Fruit fly (Drosophila melanogaster) whole organism, embryonic: ENCODE measurements around the gene Bap60.

Source experiments
- Ada2b ChIP-seq: fragments of 200-800 bp; sonication (Bioruptor generic); IDR thresholded peaks from 2 replicates; pipeline ENCODE4 v1.3.6; 2022; ENCODE audit warnings: missing biosample characterization, missing genetic modification characterization
- Aef1 ChIP-seq: fragments of 200-800 bp; sonication (Bioruptor generic); IDR thresholded peaks from 3 replicates; pipeline ENCODE4 v1.3.6; 2022; ENCODE audit warnings: missing biosample characterization, missing genetic modification characterization
- Awh ChIP-seq: fragments of 200-800 bp; sonication (Bioruptor generic); IDR thresholded peaks from 2 replicates; pipeline ENCODE4, ENCODE4 v1.3.6; 2022; ENCODE audit warnings: missing biosample characterization, missing genetic modification characterization
- B-H1 ChIP-seq: fragments of 200-800 bp; sonication (Bioruptor generic); IDR thresholded peaks from 3 replicates; pipeline ENCODE4 v1.3.6; 2022; ENCODE audit warnings: missing biosample characterization, missing genetic modification characterization
- CG11696 ChIP-seq: fragments of 200-800 bp; sonication (Bioruptor generic); IDR thresholded peaks from 2 replicates; pipeline ENCODE4 v1.3.6; 2022; ENCODE audit warnings: missing biosample characterization, missing genetic modification characterization
- CG13424 ChIP-seq: fragments of 200-800 bp; sonication (Bioruptor generic); optimal IDR thresholded peaks from 2 replicates; lab custom pipeline; 2019; ENCODE audit warnings: missing biosample characterization, mild to moderate bottlenecking, missing genetic modification characterization, moderate library complexity
- CG15269 ChIP-seq: fragments of 200-800 bp; sonication (Bioruptor generic); optimal IDR thresholded peaks from 2 replicates; lab custom pipeline; 2018; ENCODE audit warnings: missing biosample characterization, mild to moderate bottlenecking, missing genetic modification characterization, moderate library complexity
- CG1603 ChIP-seq: fragments of 200-800 bp; sonication (Bioruptor generic); optimal IDR thresholded peaks from 2 replicates; lab custom pipeline; 2019; ENCODE audit warnings: missing biosample characterization, mild to moderate bottlenecking, missing genetic modification characterization, moderate library complexity
- CG17328 ChIP-seq: fragments of 200-800 bp; sonication (Bioruptor generic); IDR thresholded peaks from 2 replicates; pipeline ENCODE4 v1.3.6; 2022; ENCODE audit warnings: missing biosample characterization, missing genetic modification characterization
- CG17361 ChIP-seq: fragments of 200-800 bp; sonication (Bioruptor generic); IDR thresholded peaks from 3 replicates; pipeline ENCODE4 v1.3.6; 2022; ENCODE audit warnings: missing biosample characterization, missing genetic modification characterization
- CG2875 ChIP-seq: fragments of 200-800 bp; sonication (Bioruptor generic); optimal IDR thresholded peaks from 2 replicates; lab custom pipeline; 2017; ENCODE audit warnings: missing biosample characterization, mild to moderate bottlenecking, missing genetic modification characterization, missing genetic modification reagents
- CG30403 ChIP-seq: fragments of 200-800 bp; sonication (Bioruptor generic); optimal IDR thresholded peaks from 3 replicates; lab custom pipeline; 2016; ENCODE audit warnings: missing biosample characterization, missing genetic modification characterization
- CG32772 ChIP-seq: fragments of 200-800 bp; sonication (Bioruptor generic); IDR thresholded peaks from 2 replicates; pipeline ENCODE4 v1.3.6; 2022; ENCODE audit warnings: missing biosample characterization, missing genetic modification characterization
- CG4424 ChIP-seq: fragments of 200-800 bp; sonication (Bioruptor generic); optimal IDR thresholded peaks from 3 replicates; lab custom pipeline; 2016; ENCODE audit warnings: missing biosample characterization, missing genetic modification characterization
- CG4730 ChIP-seq: fragments of 200-800 bp; sonication (Bioruptor generic); IDR thresholded peaks from 2 replicates; pipeline ENCODE4 v1.3.6; 2022; ENCODE audit warnings: missing biosample characterization, missing genetic modification characterization
- CG7271 ChIP-seq: fragments of 200-800 bp; sonication (Bioruptor generic); optimal IDR thresholded peaks from 2 replicates; lab custom pipeline; 2018; ENCODE audit warnings: missing biosample characterization, mild to moderate bottlenecking, missing genetic modification characterization, moderate library complexity
- CG7839 ChIP-seq: fragments of 200-800 bp; sonication (Bioruptor generic); optimal IDR thresholded peaks from 3 replicates; lab custom pipeline; 2018; ENCODE audit warnings: missing biosample characterization, mild to moderate bottlenecking, missing genetic modification characterization, moderate library complexity
- CG8924 ChIP-seq: fragments of 200-800 bp; optimal IDR thresholded peaks from 3 replicates; lab custom pipeline; 2019; ENCODE audit warnings: missing biosample characterization, mild to moderate bottlenecking, missing genetic modification characterization, moderate library complexity
- CG9817 ChIP-seq: fragments of 200-800 bp; sonication (Bioruptor generic); optimal IDR thresholded peaks from 2 replicates; lab custom pipeline; 2018; ENCODE audit warnings: missing biosample characterization, mild to moderate bottlenecking, missing genetic modification characterization, moderate library complexity
- Chrac-16 ChIP-seq: fragments of 200-800 bp; sonication (Bioruptor generic); optimal IDR thresholded peaks from 3 replicates; lab custom pipeline; 2016; ENCODE audit warnings: missing biosample characterization, missing genetic modification characterization
- CoRest ChIP-seq: fragments of 200-800 bp; sonication (Bioruptor generic); optimal IDR thresholded peaks from 3 replicates; lab custom pipeline; 2018; ENCODE audit warnings: missing biosample characterization, mild to moderate bottlenecking, missing genetic modification characterization, moderate library complexity
- D ChIP-seq, 2 experiments: fragments of 200-800 bp in 1 of 2; fragments of >200 bp in 1 of 2; sonication (Bioruptor generic) in 1 of 2; optimal IDR thresholded peaks; 2 replicates in 1 of 2; 3 replicates in 1 of 2; lab custom pipeline; 2017; ENCODE audit warnings: mild to moderate bottlenecking in 1 of 2, missing biosample characterization in 1 of 2, missing genetic modification characterization in 1 of 2, missing genetic modification reagents in 1 of 2
- Fer2 ChIP-seq: fragments of 200-800 bp; sonication (Bioruptor generic); optimal IDR thresholded peaks from 2 replicates; lab custom pipeline; 2018; ENCODE audit warnings: missing biosample characterization, mild to moderate bottlenecking, missing genetic modification characterization, moderate library complexity
- Fer3 ChIP-seq: fragments of 200-800 bp; sonication (Bioruptor generic); optimal IDR thresholded peaks from 2 replicates; lab custom pipeline; 2018; ENCODE audit warnings: missing biosample characterization, mild to moderate bottlenecking, missing genetic modification characterization, moderate library complexity
- Hmx ChIP-seq: fragments of 200-800 bp; sonication (Bioruptor generic); optimal IDR thresholded peaks from 2 replicates; lab custom pipeline; 2016; ENCODE audit warnings: missing biosample characterization, missing genetic modification characterization
- Hr3 ChIP-seq: fragments of 200-800 bp; sonication (Bioruptor generic); optimal IDR thresholded peaks from 3 replicates; lab custom pipeline; 2016; ENCODE audit warnings: missing biosample characterization, missing genetic modification characterization
- Hr51 ChIP-seq, 2 experiments: fragments of 200-800 bp; sonication (Bioruptor generic); optimal IDR thresholded peaks; 2 replicates in 1 of 2; 3 replicates in 1 of 2; lab custom pipeline; 2016 to 2018; ENCODE audit warnings: missing biosample characterization in 2 of 2, missing genetic modification characterization in 2 of 2, mild to moderate bottlenecking in 1 of 2, moderate library complexity in 1 of 2
- Ptx1 ChIP-seq: fragments of 200-800 bp; sonication (Bioruptor generic); IDR thresholded peaks from 2 replicates; pipeline ENCODE4 v1.3.6; 2022; ENCODE audit warnings: missing biosample characterization, missing genetic modification characterization
- Rx ChIP-seq: fragments of 200-800 bp; sonication (Bioruptor generic); IDR thresholded peaks from 2 replicates; pipeline ENCODE4 v1.3.6; 2022; ENCODE audit warnings: missing biosample characterization, missing genetic modification characterization
- Six4 ChIP-seq: fragments of 200-800 bp; sonication (Bioruptor generic); optimal IDR thresholded peaks from 2 replicates; lab custom pipeline; 2016; ENCODE audit warnings: missing biosample characterization, missing genetic modification characterization
- Spps ChIP-seq: fragments of 200-800 bp; sonication (Bioruptor generic); optimal IDR thresholded peaks from 2 replicates; lab custom pipeline; 2018; ENCODE audit warnings: missing biosample characterization, mild to moderate bottlenecking, missing genetic modification characterization
- Xbp1 ChIP-seq: fragments of 200-800 bp; sonication (Bioruptor generic); optimal IDR thresholded peaks from 3 replicates; lab custom pipeline; 2016; ENCODE audit warnings: missing biosample characterization, mild to moderate bottlenecking, missing genetic modification characterization
- ase ChIP-seq: fragments of 200-800 bp; sonication (Bioruptor generic); IDR thresholded peaks from 3 replicates; pipeline ENCODE4 v1.3.6; 2022; ENCODE audit warnings: missing biosample characterization, missing genetic modification characterization
- ci ChIP-seq: fragments of 200-800 bp; sonication (Bioruptor generic); IDR thresholded peaks from 3 replicates; pipeline ENCODE4 v1.3.6; 2022; ENCODE audit warnings: missing biosample characterization, missing genetic modification characterization
- danr ChIP-seq: fragments of 200-800 bp; sonication (Bioruptor generic); IDR thresholded peaks from 2 replicates; pipeline ENCODE4 v1.3.6; 2022; ENCODE audit warnings: missing biosample characterization, missing genetic modification characterization
- dpn ChIP-seq, 2 experiments: fragments of 200-800 bp; sonication (Bioruptor generic); optimal IDR thresholded peaks; 3 replicates each; lab custom pipeline; 2016; ENCODE audit warnings: missing biosample characterization in 2 of 2, missing genetic modification characterization in 2 of 2
- eve ChIP-seq, 2 experiments: fragments of >200 bp; optimal IDR thresholded peaks; 2 replicates each; lab custom pipeline; 2017; ENCODE audit warnings: missing biosample characterization in 2 of 2, missing genetic modification characterization in 2 of 2
- fd96Cb ChIP-seq: fragments of 200-800 bp; sonication (Bioruptor generic); optimal IDR thresholded peaks from 2 replicates; lab custom pipeline; 2018; ENCODE audit warnings: missing biosample characterization, mild to moderate bottlenecking, missing genetic modification characterization, moderate library complexity
- gcm ChIP-seq: fragments of 200-800 bp; sonication (Bioruptor generic); optimal IDR thresholded peaks from 2 replicates; lab custom pipeline; 2019; ENCODE audit warnings: missing biosample characterization, mild to moderate bottlenecking, missing genetic modification characterization, moderate library complexity
- hth ChIP-seq: fragments of >200 bp; optimal IDR thresholded peaks from 2 replicates; lab custom pipeline; 2017; ENCODE audit warnings: inconsistent platforms
- nerfin-1 ChIP-seq: fragments of 200-800 bp; sonication (Bioruptor generic); optimal IDR thresholded peaks from 3 replicates; lab custom pipeline; 2019; ENCODE audit warnings: missing biosample characterization, mild to moderate bottlenecking, missing genetic modification characterization, moderate library complexity
- nmo ChIP-seq: fragments of 200-800 bp; sonication (Bioruptor generic); optimal IDR thresholded peaks from 2 replicates; lab custom pipeline; 2018; ENCODE audit warnings: missing biosample characterization, mild to moderate bottlenecking, missing genetic modification characterization, moderate library complexity
- nom ChIP-seq: fragments of 200-800 bp; sonication (Bioruptor generic); optimal IDR thresholded peaks from 2 replicates; lab custom pipeline; 2017; ENCODE audit warnings: missing biosample characterization, missing genetic modification characterization, mild to moderate bottlenecking, moderate library complexity, missing genetic modification reagents
- oc ChIP-seq: fragments of 200-800 bp; sonication (Bioruptor generic); optimal IDR thresholded peaks from 2 replicates; lab custom pipeline; 2018; ENCODE audit warnings: missing biosample characterization, mild to moderate bottlenecking, missing genetic modification characterization, moderate library complexity
- otp ChIP-seq: fragments of 200-800 bp; sonication (Bioruptor generic); IDR thresholded peaks from 3 replicates; pipeline ENCODE4, ENCODE4 v1.3.6; 2022; ENCODE audit warnings: missing biosample characterization, missing genetic modification characterization
- pan ChIP-seq, 4 experiments: fragments of >200 bp in 3 of 4; fragments of 200-800 bp in 1 of 4; sonication (Bioruptor generic) in 1 of 4; optimal IDR thresholded peaks in 3 of 4; IDR thresholded peaks in 1 of 4; 2 replicates each; pipeline versions ENCODE4 v1.3.6 to Lab custom; 2017 to 2022; ENCODE audit warnings: missing biosample characterization in 2 of 4, missing genetic modification characterization in 2 of 4, mixed read lengths in 1 of 4
- salm ChIP-seq: fragments of 200-800 bp; sonication (Bioruptor generic); optimal IDR thresholded peaks from 2 replicates; lab custom pipeline; 2018; ENCODE audit warnings: missing biosample characterization, mild to moderate bottlenecking, missing genetic modification characterization
- sr ChIP-seq: fragments of 200-800 bp; sonication (Bioruptor generic); IDR thresholded peaks from 3 replicates; pipeline ENCODE4 v1.3.6; 2022; ENCODE audit warnings: missing biosample characterization, missing genetic modification characterization
- zfh1 ChIP-seq: fragments of 200-800 bp; sonication (Bioruptor generic); IDR thresholded peaks from 3 replicates; pipeline ENCODE4 v1.3.6; 2022; ENCODE audit warnings: missing biosample characterization, missing genetic modification characterization

Gene Bap60

DNA sequence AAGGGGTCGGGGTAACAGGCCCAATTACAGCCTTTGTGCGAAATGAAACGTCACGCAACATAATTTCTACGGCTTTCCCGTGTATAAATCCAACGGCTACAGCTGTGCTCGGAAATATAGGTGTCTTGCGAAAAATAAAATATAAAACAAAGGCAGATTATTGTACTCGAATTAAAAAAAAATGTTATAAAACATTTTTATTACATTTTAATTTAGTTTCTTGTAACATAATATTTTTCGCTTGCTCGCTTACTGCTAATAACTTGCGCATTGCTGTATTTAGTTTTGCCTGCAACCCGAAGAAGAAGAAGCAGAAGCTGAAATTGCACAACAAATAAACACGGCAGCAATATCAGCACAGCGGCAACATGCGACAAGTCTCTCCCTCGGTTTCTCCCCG lies 16.2 kb downstream of the Bap60 start (continued):
- no peak for TF ChIP-seq pan (optimal IDR thresholded peaks at IDR 0.05; lab: Kevin White, UChicago)
- peak in 1 of 2 experiments; percentile 33 for TF ChIP-seq pan (GFP tag; optimal IDR thresholded peaks at IDR 0.05 in 1 of 2, IDR thresholded peaks at IDR 0.05 in 1 of 2)
- TF ChIP-seq Fer2 (tag; lab: Kevin White, UChicago): no peak
- TF ChIP-seq Aef1 (GFP tag; lab: Robert Waterston, UW): peak; percentile 31; the same call in 1 of the 3 replicates
- peak; percentile 63 for TF ChIP-seq Ada2b (GFP tag; lab: Robert Waterston, UW)
- TF ChIP-seq Spps (tag; lab: Kevin White, UChicago): no peak
- peak; percentile 6 for TF ChIP-seq Six4 (GFP tag; lab: Kevin White, UChicago)
- no peak for TF ChIP-seq CG2875 (GFP tag; lab: Kevin White, UChicago)
- TF ChIP-seq Hmx (GFP tag; lab: Kevin White, UChicago): no peak
- TF ChIP-seq danr (GFP tag; lab: Robert Waterston, UW): no peak
- peak; percentile 5 for TF ChIP-seq salm (tag; lab: Kevin White, UChicago)
- TF ChIP-seq CG13424 (tag; lab: Kevin White, UChicago): peak; percentile 55
- TF ChIP-seq CG17361 (GFP tag; lab: Robert Waterston, UW): 0 out of 3 replicates have a peak, but pooled peaks have one; percentile 36
- peak; percentile 37 for TF ChIP-seq oc (tag; lab: Kevin White, UChicago)
- TF ChIP-seq gcm (GFP tag; lab: Kevin White, UChicago): peak; percentile 28
- peak; percentile 54 for TF ChIP-seq CG15269
- peak; percentile 35; the same call in 1 of the 2 replicates for TF ChIP-seq Rx
- TF ChIP-seq Awh (GFP tag; lab: Robert Waterston, UW): peak; percentile 52; the same call in 1 of the 2 replicates
- TF ChIP-seq Hr3 (GFP tag; lab: Kevin White, UChicago): peak; percentile 5
- no peak for TF ChIP-seq D (optimal IDR thresholded peaks at IDR 0.05; lab: Kevin White, UChicago)
- peak; percentile 23 for TF ChIP-seq D (GFP tag; optimal IDR thresholded peaks at IDR 0.05; lab: Kevin White, UChicago)
- TF ChIP-seq eve (GFP tag; optimal IDR thresholded peaks at IDR 0.05; lab: Kevin White, UChicago): peak in 1 of 2 experiments; percentile 50
- peak; percentile 18 for TF ChIP-seq CG30403 (GFP tag; lab: Kevin White, UChicago)
- TF ChIP-seq fd96Cb (tag; lab: Kevin White, UChicago): peak; percentile 50
- TF ChIP-seq CG1603: peak; percentile 41
- TF ChIP-seq dpn (GFP tag; optimal IDR thresholded peaks at IDR 0.05; lab: Kevin White, UChicago): peak in 1 of 2 experiments; percentile 36
- peak; percentile 66 for TF ChIP-seq Ptx1 (GFP tag; lab: Robert Waterston, UW)
- TF ChIP-seq Hr51 (GFP tag; optimal IDR thresholded peaks at IDR 0.05; lab: Kevin White, UChicago): peak in 1 of 2 experiments; percentile 78
- TF ChIP-seq Xbp1 (GFP tag; lab: Kevin White, UChicago): peak; percentile 34
- TF ChIP-seq CG7839 (tag; lab: Kevin White, UChicago): peak; percentile 58
- TF ChIP-seq nmo (GFP tag; lab: Kevin White, UChicago): peak; percentile 42
- peak; percentile 14 for TF ChIP-seq CoRest (tag; lab: Kevin White, UChicago)
- no peak for TF ChIP-seq CG4424
- TF ChIP-seq sr (GFP tag; lab: Robert Waterston, UW): no peak
- peak; percentile 3 for TF ChIP-seq CG8924 (tag; lab: Kevin White, UChicago)
- TF ChIP-seq otp (GFP tag; lab: Robert Waterston, UW): 0 out of 3 replicates have a peak, but pooled peaks have one; percentile 30
- TF ChIP-seq CG4730: peak; percentile 54
- peak; percentile 68 for TF ChIP-seq CG11696 (GFP tag; lab: Robert Waterston, UW)
- peak; percentile 58 for TF ChIP-seq nom (GFP tag; lab: Kevin White, UChicago)
- peak; percentile 20 for TF ChIP-seq Chrac-16 (GFP tag; lab: Kevin White, UChicago)
- peak; percentile 58; the same call in 2 of the 3 replicates for TF ChIP-seq ci (GFP tag; lab: Robert Waterston, UW)
- TF ChIP-seq B-H1: 0 out of 3 replicates have a peak, but pooled peaks have one; percentile 12
- 0 out of 3 replicates have a peak, but pooled peaks have one; percentile 17 for TF ChIP-seq zfh1 (GFP tag; lab: Robert Waterston, UW)
- peak; percentile 25 for TF ChIP-seq Fer3 (tag; lab: Kevin White, UChicago)
- 0 out of 2 replicates have a peak, but pooled peaks have one; percentile 35 for TF ChIP-seq CG32772 (GFP tag; lab: Robert Waterston, UW)
- TF ChIP-seq nerfin-1 (tag; lab: Kevin White, UChicago): peak; percentile 11
- peak; percentile 59 for TF ChIP-seq CG17328
- TF ChIP-seq CG7271: peak; percentile 76
- TF ChIP-seq ase (GFP tag; lab: Robert Waterston, UW): 0 out of 3 replicates have a peak, but pooled peaks have one; percentile 31
- no peak for TF ChIP-seq hth (lab: Kevin White, UChicago)
- TF ChIP-seq CG9817: peak; percentile 7
